Fruit fly (Drosophila melanogaster) whole organism, adult: ENCODE data around the gene hiw.

Experiments used
- CG11617 ChIP-seq: fragments of 200-800 bp; sonication (Bioruptor generic); optimal IDR thresholded peaks from 2 replicates; lab custom pipeline; 2017; ENCODE audit warnings: mild to moderate bottlenecking, missing biosample characterization, missing genetic modification reagents, missing genetic modification characterization
- CG12768 ChIP-seq: fragments of 200-800 bp; sonication (Bioruptor generic); optimal IDR thresholded peaks from 2 replicates; lab custom pipeline; 2017; ENCODE audit warnings: missing biosample characterization, missing genetic modification characterization, mild to moderate bottlenecking, moderate library complexity, missing genetic modification reagents
- CG14711 ChIP-seq: fragments of 200-800 bp; sonication (Bioruptor generic); optimal IDR thresholded peaks from 2 replicates; lab custom pipeline; 2018; ENCODE audit warnings: missing biosample characterization, mild to moderate bottlenecking, missing genetic modification characterization, moderate library complexity
- CG33017 ChIP-seq: fragments of 200-800 bp; sonication (Bioruptor generic); optimal IDR thresholded peaks from 2 replicates; lab custom pipeline; 2018; ENCODE audit warnings: missing biosample characterization, mild to moderate bottlenecking, missing genetic modification characterization, moderate library complexity
- CG7045 ChIP-seq: fragments of 200-800 bp; sonication (Bioruptor generic); optimal IDR thresholded peaks from 2 replicates; lab custom pipeline; 2017; ENCODE audit warnings: missing biosample characterization, mild to moderate bottlenecking, missing genetic modification characterization
- CG7101 ChIP-seq: fragments of 200-800 bp; sonication (Bioruptor generic); optimal IDR thresholded peaks from 2 replicates; lab custom pipeline; 2018; ENCODE audit warnings: missing biosample characterization, mild to moderate bottlenecking, missing genetic modification characterization, moderate library complexity
- Clk ChIP-seq: fragments of 200-800 bp; sonication (Bioruptor generic); optimal IDR thresholded peaks from 2 replicates; lab custom pipeline; 2017; ENCODE audit warnings: missing biosample characterization, missing genetic modification characterization
- Crg-1 ChIP-seq: fragments of 200-800 bp; sonication (Bioruptor generic); optimal IDR thresholded peaks from 2 replicates; lab custom pipeline; 2016; ENCODE audit warnings: missing biosample characterization, missing genetic modification characterization
- Hr96 ChIP-seq: fragments of 200-800 bp; sonication (Bioruptor generic); optimal IDR thresholded peaks from 2 replicates; lab custom pipeline; 2016; ENCODE audit warnings: missing biosample characterization, missing genetic modification characterization
- Mnt ChIP-seq: fragments of 200-800 bp; sonication (Bioruptor generic); optimal IDR thresholded peaks from 2 replicates; lab custom pipeline; 2016; ENCODE audit warnings: missing biosample characterization, mild to moderate bottlenecking, missing genetic modification characterization
- bab1 ChIP-seq: fragments of 200-800 bp; sonication (Bioruptor generic); optimal IDR thresholded peaks from 3 replicates; lab custom pipeline; 2019; ENCODE audit warnings: missing biosample characterization, mild to moderate bottlenecking, missing genetic modification characterization, moderate library complexity
- cnc ChIP-seq, 2 experiments: fragments of >200 bp; optimal IDR thresholded peaks; 2 replicates each; lab custom pipeline; 2017
- kay ChIP-seq: fragments of 200-800 bp; sonication (Bioruptor generic); peaks from one replicate; lab custom pipeline; 2016; ENCODE audit warnings: missing biosample characterization, missing genetic modification characterization, borderline replicate concordance
- ovo ChIP-seq: fragments of 200-800 bp; sonication (Bioruptor generic); optimal IDR thresholded peaks from 2 replicates; lab custom pipeline; 2016; ENCODE audit warnings: missing biosample characterization, missing genetic modification characterization
- pad ChIP-seq: fragments of 200-800 bp; sonication (Bioruptor generic); optimal IDR thresholded peaks from 3 replicates; lab custom pipeline; 2017; ENCODE audit warnings: missing biosample characterization, missing genetic modification characterization, mild to moderate bottlenecking, moderate library complexity, missing genetic modification reagents
- tj ChIP-seq: fragments of 200-800 bp; sonication (Bioruptor generic); optimal IDR thresholded peaks from 3 replicates; lab custom pipeline; 2017; ENCODE audit warnings: missing biosample characterization, mild to moderate bottlenecking, missing genetic modification characterization, moderate library complexity

The hiw gene

dm6 chrX:14960856-14961255, 102.4 kb downstream of the hiw start:
- TF ChIP-seq CG7045 (GFP tag; lab: Kevin White, UChicago) (no peak), cnc (optimal IDR thresholded peaks at IDR 0.05; lab: Kevin White, UChicago) (no peak), CG7101 (tag; lab: Kevin White, UChicago) (no peak), CG12768 (GFP tag; lab: Kevin White, UChicago) (no peak), CG14711 (tag; lab: Kevin White, UChicago) (no peak), pad (GFP tag; lab: Kevin White, UChicago) (no peak), Crg-1 (GFP tag; lab: Kevin White, UChicago) (no peak), Hr96 (GFP tag; lab: Kevin White, UChicago) (no peak), Clk (GFP tag; lab: Kevin White, UChicago) (no peak), Mnt (no peak), bab1 (GFP tag; lab: Kevin White, UChicago) (no peak), CG11617 (no peak), tj (GFP tag; lab: Kevin White, UChicago) (no peak), ovo (GFP tag; lab: Kevin White, UChicago) (no peak), kay (GFP tag; lab: Kevin White, UChicago) (no peak), CG33017 (tag; lab: Kevin White, UChicago) (no peak)
